Fruit fly (Drosophila melanogaster) whole organism, wandering third instar larva: ENCODE data around the gene Nf-YA.
A peak's percentile ranks its signal among the peaks of the same experiment; 100 is the strongest.

ENCODE experiments used
- Abd-B ChIP-seq: fragments of >200 bp; optimal IDR thresholded peaks from 2 replicates; lab custom pipeline; 2017; ENCODE audit warnings: missing biosample characterization, missing genetic modification characterization
- CG32264 ChIP-seq: fragments of 200-800 bp; sonication (Bioruptor generic); optimal IDR thresholded peaks from 2 replicates; lab custom pipeline; 2016; ENCODE audit warnings: missing biosample characterization, missing genetic modification characterization
- CG9705 ChIP-seq: fragments of 200-800 bp; sonication (Bioruptor generic); optimal IDR thresholded peaks from 2 replicates; lab custom pipeline; 2018; ENCODE audit warnings: missing biosample characterization, mild to moderate bottlenecking, missing genetic modification characterization
- Dfd ChIP-seq: fragments of >200 bp; optimal IDR thresholded peaks from 2 replicates; lab custom pipeline; 2017; ENCODE audit warnings: missing biosample characterization, missing genetic modification characterization
- Dif ChIP-seq: fragments of 200-275, 200-300 bp; sonication (Bioruptor generic); optimal IDR thresholded peaks from 2 replicates; lab custom pipeline; 2018; ENCODE audit warnings: missing biosample characterization, missing genetic modification characterization; ENCODE audit not compliant: partially characterized antibody
- GATAd ChIP-seq: sonication (Bioruptor generic); optimal IDR thresholded peaks from 2 replicates; lab custom pipeline; 2016; ENCODE audit warnings: missing biosample characterization, missing genetic modification characterization
- HLH106 ChIP-seq: fragments of 200-800 bp; optimal IDR thresholded peaks from 3 replicates; lab custom pipeline; 2019; ENCODE audit warnings: missing biosample characterization, mild to moderate bottlenecking, missing genetic modification characterization, moderate library complexity
- Hnf4 ChIP-seq: fragments of 200-800 bp; sonication (Bioruptor generic); optimal IDR thresholded peaks from 2 replicates; lab custom pipeline; 2016; ENCODE audit warnings: missing biosample characterization, mild to moderate bottlenecking, missing genetic modification characterization
- Hr78 ChIP-seq: fragments of >200 bp; optimal IDR thresholded peaks from 2 replicates; lab custom pipeline; 2017; ENCODE audit warnings: missing biosample characterization, missing genetic modification characterization
- Hr83 ChIP-seq: fragments of 200-300 bp; sonication (Bioruptor generic); optimal IDR thresholded peaks from 2 replicates; lab custom pipeline; 2016; ENCODE audit warnings: missing biosample characterization, mild to moderate bottlenecking, missing genetic modification characterization, moderate library complexity; ENCODE audit not compliant: poor library complexity, severe bottlenecking
- Jra ChIP-seq: sonication (Bioruptor generic); optimal IDR thresholded peaks from 2 replicates; lab custom pipeline; 2016; ENCODE audit warnings: missing biosample characterization, missing genetic modification characterization
- Mio ChIP-seq: sonication (Bioruptor generic); optimal IDR thresholded peaks from 2 replicates; lab custom pipeline; 2016; ENCODE audit warnings: missing biosample characterization, missing genetic modification characterization
- Myc ChIP-seq: fragments of >200 bp; optimal IDR thresholded peaks from 2 replicates; lab custom pipeline; 2017
- N ChIP-seq: fragments of >200 bp; optimal IDR thresholded peaks from 2 replicates; lab custom pipeline; 2018; ENCODE audit warnings: missing biosample characterization, missing external identifiers, missing genetic modification characterization
- Rel ChIP-seq, 2 experiments: fragments of 200-800 bp; sonication (Bioruptor generic) in 1 of 2; optimal IDR thresholded peaks; 2 replicates in 1 of 2; 3 replicates in 1 of 2; lab custom pipeline; 2016 to 2019; ENCODE audit warnings: mild to moderate bottlenecking in 2 of 2, missing biosample characterization in 2 of 2, missing genetic modification characterization in 2 of 2, moderate library complexity in 1 of 2
- Sp1 ChIP-seq: fragments of 200-800 bp; sonication (Bioruptor generic); optimal IDR thresholded peaks from 3 replicates; lab custom pipeline; 2019; ENCODE audit warnings: missing biosample characterization, mild to moderate bottlenecking, missing genetic modification characterization, moderate library complexity
- Vsx2 ChIP-seq: fragments of 200-300, 225-300 bp; sonication (Bioruptor generic); optimal IDR thresholded peaks from 2 replicates; lab custom pipeline; 2018; ENCODE audit warnings: missing biosample characterization, missing genetic modification characterization; ENCODE audit not compliant: partially characterized antibody
- br ChIP-seq: fragments of 200-800 bp; sonication (Bioruptor generic); optimal IDR thresholded peaks from 2 replicates; lab custom pipeline; 2016; ENCODE audit warnings: missing biosample characterization, missing genetic modification characterization
- brk ChIP-seq: fragments of 200-800 bp; sonication (Bioruptor generic); optimal IDR thresholded peaks from 2 replicates; lab custom pipeline; 2016; ENCODE audit warnings: missing biosample characterization, mild to moderate bottlenecking, missing genetic modification characterization
- dsf ChIP-seq: sonication (Bioruptor generic); optimal IDR thresholded peaks from 2 replicates; lab custom pipeline; 2016; ENCODE audit warnings: missing biosample characterization, missing genetic modification characterization, borderline replicate concordance
- foxo ChIP-seq, 2 experiments: fragments of 200-800 bp; sonication (Bioruptor generic); optimal IDR thresholded peaks; 2 replicates in 1 of 2; 3 replicates in 1 of 2; lab custom pipeline; 2016 to 2017; ENCODE audit warnings: missing biosample characterization in 2 of 2, missing genetic modification characterization in 2 of 2
- fru ChIP-seq: fragments of 200-800 bp; sonication (Bioruptor generic); optimal IDR thresholded peaks from 3 replicates; lab custom pipeline; 2016; ENCODE audit warnings: missing biosample characterization, mild to moderate bottlenecking, missing genetic modification characterization
- h ChIP-seq: fragments of 200-800 bp; sonication (Bioruptor generic); optimal IDR thresholded peaks from 3 replicates; lab custom pipeline; 2016; ENCODE audit warnings: missing biosample characterization, mild to moderate bottlenecking, missing genetic modification characterization
- jim ChIP-seq: fragments of 175-275, 200-325 bp; sonication (Bioruptor generic); optimal IDR thresholded peaks from 2 replicates; lab custom pipeline; 2016; ENCODE audit warnings: missing biosample characterization, mild to moderate bottlenecking, missing genetic modification characterization
- pan ChIP-seq: fragments of >200 bp; optimal IDR thresholded peaks from 2 replicates; lab custom pipeline; 2017
- psq ChIP-seq: fragments of 200-800 bp; sonication (Bioruptor generic); optimal IDR thresholded peaks from 3 replicates; lab custom pipeline; 2017; ENCODE audit warnings: missing biosample characterization, mild to moderate bottlenecking, missing genetic modification characterization, moderate library complexity
- rgr ChIP-seq: fragments of 200-800 bp; sonication (Bioruptor generic); optimal IDR thresholded peaks from 3 replicates; lab custom pipeline; 2016; ENCODE audit warnings: missing biosample characterization, mild to moderate bottlenecking, missing genetic modification characterization
- sage ChIP-seq: fragments of 200-800 bp; sonication (Bioruptor generic); optimal IDR thresholded peaks from 2 replicates; lab custom pipeline; 2016; ENCODE audit warnings: missing biosample characterization, mild to moderate bottlenecking, missing genetic modification characterization
- sv ChIP-seq: fragments of 200-800 bp; sonication (Bioruptor generic); optimal IDR thresholded peaks from 3 replicates; lab custom pipeline; 2016; ENCODE audit warnings: missing biosample characterization, missing genetic modification characterization
- tai ChIP-seq: sonication (Bioruptor generic); optimal IDR thresholded peaks from 2 replicates; lab custom pipeline; 2016; ENCODE audit warnings: missing biosample characterization, missing genetic modification characterization
- usp ChIP-seq: fragments of >200 bp; optimal IDR thresholded peaks from 2 replicates; lab custom pipeline; 2017; ENCODE audit warnings: missing biosample characterization, missing genetic modification characterization
- woc ChIP-seq: sonication (Bioruptor generic); optimal IDR thresholded peaks from 2 replicates; lab custom pipeline; 2016; ENCODE audit warnings: missing biosample characterization, mild to moderate bottlenecking, missing genetic modification characterization

Nf-YA gene

DNA sequence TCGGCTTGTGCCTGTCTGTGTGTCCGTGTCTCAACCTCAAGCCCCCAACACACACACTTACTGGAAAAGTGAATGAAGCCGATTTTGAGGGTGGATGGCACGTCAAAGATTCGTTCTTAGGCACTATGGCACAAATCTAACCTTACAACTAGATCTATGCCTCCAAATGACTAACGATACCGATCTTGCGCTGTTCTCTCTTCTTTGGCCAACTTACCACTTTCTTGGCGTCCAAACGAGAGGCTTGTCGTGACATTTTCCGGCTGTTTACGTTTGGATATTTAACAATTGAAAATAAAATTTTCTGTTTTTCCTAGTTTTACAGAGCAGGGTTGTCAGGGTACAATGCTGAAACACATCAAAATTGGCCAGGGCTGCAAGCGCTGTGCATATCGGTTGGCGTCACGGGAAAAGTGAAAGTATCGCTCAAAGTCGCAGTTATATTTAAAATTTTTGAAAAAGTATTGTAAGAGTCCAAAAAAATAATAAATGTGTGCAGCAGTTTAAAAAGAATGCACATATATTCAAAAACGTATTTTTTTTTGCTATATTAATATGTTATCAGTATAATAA is at the start of gene Nf-YA, which contains the start of gene Bet3:
Gene Nf-YA (minus strand): TSS at position 361 of the 573 bp plus-strand sequence.
Gene Bet3 (minus strand): TSS at position 361 of the 573 bp plus-strand sequence.
- peak; percentile 3 for TF ChIP-seq dsf (GFP tag; lab: Kevin White, UChicago)
- TF ChIP-seq fru (GFP tag; lab: Kevin White, UChicago): no peak
- TF ChIP-seq Mio (GFP tag; lab: Kevin White, UChicago): no peak
- TF ChIP-seq Dfd (GFP tag; lab: Kevin White, UChicago): no peak
- no peak for TF ChIP-seq psq (GFP tag; lab: Kevin White, UChicago)
- no peak for TF ChIP-seq Dif (GFP tag; lab: Kevin White, UChicago)
- peak; percentile 58 for TF ChIP-seq rgr
- peak; percentile 34 for TF ChIP-seq Hnf4 (GFP tag; lab: Kevin White, UChicago)
- TF ChIP-seq Rel (GFP tag; optimal IDR thresholded peaks at IDR 0.05; lab: Kevin White, UChicago): no peak
- TF ChIP-seq Rel (tag; optimal IDR thresholded peaks at IDR 0.05; lab: Kevin White, UChicago): peak; percentile 52
- TF ChIP-seq Hr83: peak; percentile 80
- peak; percentile 64 for TF ChIP-seq Jra (GFP tag; lab: Kevin White, UChicago)
- TF ChIP-seq woc (GFP tag; lab: Kevin White, UChicago): peak; percentile 41
- TF ChIP-seq sage (GFP tag; lab: Kevin White, UChicago): no peak
- TF ChIP-seq Sp1 (GFP tag; lab: Kevin White, UChicago): peak; percentile 36
- peak; percentile 9 for TF ChIP-seq h (GFP tag; lab: Kevin White, UChicago)
- TF ChIP-seq foxo (GFP tag; optimal IDR thresholded peaks at IDR 0.05; lab: Kevin White, UChicago): peak in 1 of 2 experiments; percentile 56
- TF ChIP-seq HLH106 (tag; lab: Kevin White, UChicago): peak; percentile 39
- no peak for TF ChIP-seq usp (GFP tag; lab: Kevin White, UChicago)

DNA sequence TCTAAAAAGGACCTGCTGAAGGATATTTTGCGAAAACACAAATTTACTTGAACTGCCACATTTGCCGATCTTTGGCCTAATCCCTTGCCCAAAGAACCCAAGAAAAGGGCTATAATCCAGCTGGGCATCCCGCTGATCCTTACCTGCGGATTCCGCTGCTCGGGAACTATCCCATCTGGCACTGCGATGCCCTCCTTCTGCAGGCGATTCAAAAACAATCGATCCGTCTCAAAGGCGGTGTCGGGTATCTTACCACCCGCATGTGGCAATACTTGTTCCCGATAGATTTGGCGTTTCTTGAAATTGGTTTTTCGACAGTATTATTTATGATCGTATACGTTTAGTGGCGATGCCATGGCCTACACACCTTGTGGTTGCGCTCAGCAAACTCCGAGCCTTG is 49.3 kb upstream of the Nf-YA start:
- TF ChIP-seq Dif (GFP tag; lab: Kevin White, UChicago): no peak
- no peak for TF ChIP-seq Mio (GFP tag; lab: Kevin White, UChicago)
- TF ChIP-seq rgr: no peak
- TF ChIP-seq Dfd (GFP tag; lab: Kevin White, UChicago): no peak
- TF ChIP-seq br (GFP tag; lab: Kevin White, UChicago): no peak
- no peak for TF ChIP-seq pan (lab: Kevin White, UChicago)
- TF ChIP-seq Abd-B (GFP tag; lab: Kevin White, UChicago): no peak
- TF ChIP-seq tai (GFP tag; lab: Kevin White, UChicago): no peak
- TF ChIP-seq brk (GFP tag; lab: Kevin White, UChicago): no peak
- no peak for TF ChIP-seq Myc (lab: Kevin White, UChicago)

DNA sequence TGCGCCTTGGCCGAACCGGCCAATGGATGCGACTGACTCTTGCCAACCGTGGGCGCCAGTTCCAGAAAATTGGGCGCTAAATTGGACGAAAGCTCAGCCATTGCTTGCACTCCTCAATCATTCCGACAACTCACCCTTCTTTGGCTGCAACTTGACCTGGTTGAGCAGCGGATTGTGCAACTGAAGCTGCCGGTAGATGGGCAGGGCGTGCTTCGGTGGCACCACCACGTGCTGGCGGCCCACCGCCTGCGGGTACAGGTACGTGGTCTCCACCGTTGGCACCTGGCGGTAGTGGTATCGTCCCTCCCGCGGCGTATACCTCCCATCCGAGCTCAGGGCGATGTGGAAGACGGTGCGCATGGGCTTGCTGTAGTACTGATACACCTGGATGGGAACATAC is 48.4 kb upstream of the Nf-YA start:
- TF ChIP-seq Hr83 (no peak), psq (GFP tag; lab: Kevin White, UChicago) (no peak), Vsx2 (no peak)

DNA sequence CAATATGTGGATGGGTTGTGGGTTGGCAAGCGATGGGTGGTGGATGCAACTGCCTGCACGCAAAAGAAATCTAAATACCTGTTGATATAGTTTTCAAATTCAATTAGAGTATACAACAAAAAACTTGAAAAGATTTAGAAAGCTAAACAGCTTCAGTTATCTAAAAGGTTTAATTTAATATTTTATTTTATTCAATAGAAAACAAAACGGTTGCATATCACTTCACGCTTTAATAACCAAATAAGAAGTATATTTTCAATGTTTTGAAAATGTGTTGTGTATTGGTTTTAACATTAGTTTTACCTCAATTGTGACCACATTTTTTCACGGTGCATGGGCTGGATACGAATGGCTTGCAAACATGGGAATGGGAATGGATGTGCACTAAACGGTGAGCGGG is 47.6 kb upstream of the Nf-YA start:
- no peak for TF ChIP-seq N
- no peak for TF ChIP-seq Hnf4 (GFP tag; lab: Kevin White, UChicago)
- no peak for TF ChIP-seq GATAd
- TF ChIP-seq woc (GFP tag; lab: Kevin White, UChicago): no peak
- TF ChIP-seq tai (GFP tag; lab: Kevin White, UChicago): no peak
- no peak for TF ChIP-seq pan (lab: Kevin White, UChicago)
- TF ChIP-seq Mio (GFP tag; lab: Kevin White, UChicago): no peak
- TF ChIP-seq CG9705: no peak
- no peak for TF ChIP-seq jim (GFP tag; lab: Kevin White, UChicago)
- no peak for TF ChIP-seq Hr78 (GFP tag; lab: Kevin White, UChicago)
- TF ChIP-seq Sp1 (GFP tag; lab: Kevin White, UChicago): no peak
- TF ChIP-seq Dfd (GFP tag; lab: Kevin White, UChicago): no peak
- TF ChIP-seq dsf (GFP tag; lab: Kevin White, UChicago): no peak
- TF ChIP-seq Dif (GFP tag; lab: Kevin White, UChicago): no peak
- no peak for TF ChIP-seq br (GFP tag; lab: Kevin White, UChicago)
- TF ChIP-seq sv (GFP tag; lab: Kevin White, UChicago): no peak
- TF ChIP-seq fru (GFP tag; lab: Kevin White, UChicago): no peak
- TF ChIP-seq CG32264 (GFP tag; lab: Kevin White, UChicago): no peak
- TF ChIP-seq Hr83: no peak
